Fruit fly (Drosophila melanogaster): ENCODE results near the gene CG5347.

CG5347 gene

DNA sequence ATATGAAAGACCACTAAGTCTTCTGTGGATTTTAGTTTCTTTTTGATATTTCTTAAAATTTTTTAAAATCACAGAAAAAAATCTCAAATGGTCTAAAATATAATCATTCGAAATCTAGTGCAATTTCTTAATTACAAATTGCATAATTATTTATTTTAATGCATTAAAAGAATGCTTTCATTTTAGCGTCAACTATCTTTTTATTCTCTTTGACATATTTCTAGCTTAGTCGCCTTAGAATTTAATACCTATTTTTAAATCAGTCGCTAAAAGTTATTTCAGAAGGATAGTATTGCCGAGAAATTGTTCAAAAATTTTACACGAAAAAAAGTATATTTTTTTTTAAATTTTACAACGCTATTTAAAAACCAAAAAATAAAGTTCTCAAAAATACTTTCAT lies at the start of gene CG5347:
Gene CG5347, plus strand, starts transcription at position 301 of the 400 bp plus-strand sequence.
- TF ChIP-seq Blimp-1 (GFP tag; optimal IDR thresholded peaks at IDR 0.05) (no peak), CG3032 (tag; optimal IDR thresholded peaks at IDR 0.05) (no peak)

DNA sequence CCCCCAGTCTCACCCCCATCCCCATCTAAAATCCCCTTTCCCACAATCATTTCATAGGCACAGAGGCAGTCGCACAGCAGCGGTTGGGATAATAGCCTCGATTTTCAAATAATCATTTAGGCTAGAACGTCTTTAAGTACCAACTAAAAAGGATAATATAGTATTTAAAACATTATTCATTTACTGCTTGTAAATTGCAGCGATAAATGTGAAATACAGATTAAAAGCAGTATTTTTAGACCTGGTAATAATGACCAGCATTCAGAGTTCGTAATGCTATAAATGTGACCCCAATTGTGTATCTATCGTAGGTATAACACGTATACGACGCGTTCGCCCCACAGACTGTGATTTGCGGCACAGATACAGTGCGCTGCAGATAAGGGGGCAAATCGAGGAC lies 49.0 kb upstream of the CG5347 start:
- TF ChIP-seq pdm3 (GFP tag; optimal IDR thresholded peaks at IDR 0.05), result peak; percentile 26
- no peak for TF ChIP-seq lz (GFP tag; optimal IDR thresholded peaks at IDR 0.05)
- TF ChIP-seq CG8119 (GFP tag; IDR thresholded peaks at IDR 0.05), result 0 out of 3 replicates have a peak, but pooled peaks have one; percentile 15
- peak; percentile 40; the same call in 2 of the 3 replicates for TF ChIP-seq eg (GFP tag; IDR thresholded peaks at IDR 0.05)
- TF ChIP-seq ss (GFP tag; optimal IDR thresholded peaks at IDR 0.05), result no peak
- TF ChIP-seq CG6792 (GFP tag; optimal IDR thresholded peaks at IDR 0.05), result no peak
- no peak for TF ChIP-seq salr (GFP tag; optimal IDR thresholded peaks at IDR 0.05)
- 0 out of 3 replicates have a peak, but pooled peaks have one; percentile 32 for TF ChIP-seq CG6163 (GFP tag; IDR thresholded peaks at IDR 0.05)
- peak; percentile 40 for TF ChIP-seq Ets96B (tag; optimal IDR thresholded peaks at IDR 0.05)
- peak; percentile 3 for TF ChIP-seq CG4318 (GFP tag; optimal IDR thresholded peaks at IDR 0.05)
- no peak for TF ChIP-seq Met (GFP tag; optimal IDR thresholded peaks at IDR 0.05)
- TF ChIP-seq topi (GFP tag; optimal IDR thresholded peaks at IDR 0.05), result no peak
- no peak for TF ChIP-seq CG16779 (tag; optimal IDR thresholded peaks at IDR 0.05)
- TF ChIP-seq Hr4 (GFP tag; optimal IDR thresholded peaks at IDR 0.05), result peak; percentile 36
- TF ChIP-seq acj6 (GFP tag; optimal IDR thresholded peaks at IDR 0.05), result no peak
- TF ChIP-seq fkh (GFP tag; optimal IDR thresholded peaks at IDR 0.05), result no peak
- TF ChIP-seq fd85E (GFP tag; optimal IDR thresholded peaks at IDR 0.05), result no peak
- no peak for TF ChIP-seq Eip75B (GFP tag; optimal IDR thresholded peaks at IDR 0.05)
- peak; percentile 56 for TF ChIP-seq CG15336 (GFP tag; IDR thresholded peaks at IDR 0.05)
- peak; percentile 5 for TF ChIP-seq CG6808 (GFP tag; optimal IDR thresholded peaks at IDR 0.05)
- no peak for TF ChIP-seq CG3919 (GFP tag; optimal IDR thresholded peaks at IDR 0.05)
- TF ChIP-seq dac (GFP tag; optimal IDR thresholded peaks at IDR 0.05), result no peak
- TF ChIP-seq svp (GFP tag), result peak; percentile 66
- TF ChIP-seq Lpt (GFP tag; optimal IDR thresholded peaks at IDR 0.05), result peak; percentile 15
- TF ChIP-seq CG7368 (GFP tag; optimal IDR thresholded peaks at IDR 0.05), result no peak
- TF ChIP-seq CG10669 (GFP tag; optimal IDR thresholded peaks at IDR 0.05), result peak; percentile 5
- no peak for TF ChIP-seq Eip93F (GFP tag; optimal IDR thresholded peaks at IDR 0.05)
- peak; percentile 48 for TF ChIP-seq CG32006 (GFP tag; optimal IDR thresholded peaks at IDR 0.05)
- TF ChIP-seq spab (GFP tag; optimal IDR thresholded peaks at IDR 0.05), result no peak
- no peak for TF ChIP-seq CG6276 (GFP tag; optimal IDR thresholded peaks at IDR 0.05)
- TF ChIP-seq achi (GFP tag; optimal IDR thresholded peaks at IDR 0.05), result peak; percentile 9
- peak; percentile 59 for TF ChIP-seq Eip78C (GFP tag)
- no peak for TF ChIP-seq Hr39 (GFP tag; optimal IDR thresholded peaks at IDR 0.05)
- TF ChIP-seq CG6854 (GFP tag; optimal IDR thresholded peaks at IDR 0.05), result no peak
- TF ChIP-seq Gug (GFP tag; IDR thresholded peaks at IDR 0.05), result peak; percentile 19; the same call in 1 of the 2 replicates
- TF ChIP-seq Ets21C (GFP tag; optimal IDR thresholded peaks at IDR 0.05), result no peak
- no peak for TF ChIP-seq vri (GFP tag; optimal IDR thresholded peaks at IDR 0.05)
- peak; percentile 12 for TF ChIP-seq net (GFP tag; optimal IDR thresholded peaks at IDR 0.05)
- no peak for TF ChIP-seq Blimp-1 (GFP tag; optimal IDR thresholded peaks at IDR 0.05)
- no peak for TF ChIP-seq CG9139 (GFP tag; optimal IDR thresholded peaks at IDR 0.05)
- peak; percentile 23 for TF ChIP-seq OdsH (GFP tag; optimal IDR thresholded peaks at IDR 0.05)
